Worm (Caenorhabditis elegans): Measurements from ENCODE around the gene gly-6.
A peak's percentile ranks its signal among the peaks of the same experiment; 100 is the strongest.

gly-6 gene

ce11 chrIII:4359208-4359607 is 28.2 kb upstream of the gly-6 start (continued):
- TF ChIP-seq egl-27 (tag; optimal IDR thresholded peaks at IDR 0.05): no peak

ce11 chrIII:4358345-4358744 is 27.3 kb upstream of the gly-6 start:
- TF ChIP-seq swsn-7 (tag; optimal IDR thresholded peaks at IDR 0.05) (no peak), nhr-12 (tag; optimal IDR thresholded peaks at IDR 0.05) (no peak), nhr-47 (tag; optimal IDR thresholded peaks at IDR 0.05) (no peak), unc-130 (tag; optimal IDR thresholded peaks at IDR 0.05) (peak; percentile 34), unc-98 (GFP tag; IDR thresholded peaks at IDR 0.05) (no peak), rnt-1 (tag; optimal IDR thresholded peaks at IDR 0.05) (peak; percentile 64), lsy-2 (tag; optimal IDR thresholded peaks at IDR 0.05) (peak in 1 of 2 experiments; percentile 4), mdl-1 (tag; optimal IDR thresholded peaks at IDR 0.05) (peak in 1 of 2 experiments; percentile 7), pag-3 (tag; optimal IDR thresholded peaks at IDR 0.05; ENCODE audit: borderline replicate concordance, insufficient read depth) (no peak), lin-15B (tag; optimal IDR thresholded peaks at IDR 0.05) (no peak), nhr-71 (tag; optimal IDR thresholded peaks at IDR 0.05) (peak; percentile 49), fkh-4 (tag; optimal IDR thresholded peaks at IDR 0.05; ENCODE audit: borderline replicate concordance) (no peak), nhr-11 (tag; optimal IDR thresholded peaks at IDR 0.05) (no peak)

- TF ChIP-seq elt-2 (tag; optimal IDR thresholded peaks at IDR 0.05): peak; percentile 27
- TF ChIP-seq sup-37 (GFP tag; optimal IDR thresholded peaks at IDR 0.05): no peak
Observed at ce11 chrIII:4357438-4357837, 26.4 kb upstream of the gly-6 start.

- TF ChIP-seq efl-1 (optimal IDR thresholded peaks at IDR 0.05) (no peak), efl-1 (GFP tag; optimal IDR thresholded peaks at IDR 0.05 in 1 of 2) (peak in 1 of 2 experiments; percentile 55), nhr-47 (tag; optimal IDR thresholded peaks at IDR 0.05) (no peak), sox-4 (tag; optimal IDR thresholded peaks at IDR 0.05) (no peak)
Observed at ce11 chrIII:4356384-4356783, 25.4 kb upstream of the gly-6 start, which contains the start of gene mnp-1. Gene mnp-1, plus strand, starts transcription at chrIII:4356594.

- TF ChIP-seq C34B4.2 (tag; optimal IDR thresholded peaks at IDR 0.05) (no peak), rnt-1 (tag; optimal IDR thresholded peaks at IDR 0.05) (no peak), fkh-10 (GFP tag; optimal IDR thresholded peaks at IDR 0.05) (no peak), snpc-4 (tag; optimal IDR thresholded peaks at IDR 0.05) (no peak), dpl-1 (GFP tag; optimal IDR thresholded peaks at IDR 0.05) (no peak), C04F5.9 (tag; optimal IDR thresholded peaks at IDR 0.05) (no peak), elt-2 (tag; optimal IDR thresholded peaks at IDR 0.05) (no peak), ztf-11 (tag; optimal IDR thresholded peaks at IDR 0.05) (no peak), mdl-1 (tag; optimal IDR thresholded peaks at IDR 0.05) (no peak), nhr-77 (tag; optimal IDR thresholded peaks at IDR 0.05) (no peak), lin-14 (GFP tag; optimal IDR thresholded peaks at IDR 0.05) (no peak), F16B12.6 (tag; optimal IDR thresholded peaks at IDR 0.05) (no peak)
Observed at ce11 chrIII:4349799-4350198, 18.8 kb upstream of the gly-6 start, which contains the start of gene B0285.6. Gene B0285.6, plus strand, starts transcription at chrIII:4350099.

ce11 chrIII:4345034-4345433 is 14.0 kb upstream of the gly-6 start, which contains the start of gene hse-5:
Gene hse-5, plus strand, starts transcription at chrIII:4345334.
- TF ChIP-seq hpl-2 (GFP tag; optimal IDR thresholded peaks at IDR 0.05): no peak
- no peak for TF ChIP-seq sptf-1 (tag; optimal IDR thresholded peaks at IDR 0.05)
- no peak for TF ChIP-seq lin-14 (GFP tag; optimal IDR thresholded peaks at IDR 0.05)
- no peak for TF ChIP-seq ceh-90 (tag; optimal IDR thresholded peaks at IDR 0.05)
- TF ChIP-seq snpc-4 (tag; optimal IDR thresholded peaks at IDR 0.05): no peak
- TF ChIP-seq aly-2 (tag; optimal IDR thresholded peaks at IDR 0.05): no peak
- no peak for TF ChIP-seq lir-3 (tag; optimal IDR thresholded peaks at IDR 0.05; ENCODE audit: poor library complexity)
- no peak for TF ChIP-seq elt-2 (tag; optimal IDR thresholded peaks at IDR 0.05)
- TF ChIP-seq ztf-11 (tag; optimal IDR thresholded peaks at IDR 0.05): no peak
- no peak for TF ChIP-seq ces-1 (GFP tag; optimal IDR thresholded peaks at IDR 0.05)
- no peak for TF ChIP-seq zag-1 (tag; optimal IDR thresholded peaks at IDR 0.05)
- TF ChIP-seq dsc-1 (tag; optimal IDR thresholded peaks at IDR 0.05): no peak
